Fruit fly (Drosophila melanogaster): ENCODE measurements around the gene CG13073.

Gene CG13073

DNA sequence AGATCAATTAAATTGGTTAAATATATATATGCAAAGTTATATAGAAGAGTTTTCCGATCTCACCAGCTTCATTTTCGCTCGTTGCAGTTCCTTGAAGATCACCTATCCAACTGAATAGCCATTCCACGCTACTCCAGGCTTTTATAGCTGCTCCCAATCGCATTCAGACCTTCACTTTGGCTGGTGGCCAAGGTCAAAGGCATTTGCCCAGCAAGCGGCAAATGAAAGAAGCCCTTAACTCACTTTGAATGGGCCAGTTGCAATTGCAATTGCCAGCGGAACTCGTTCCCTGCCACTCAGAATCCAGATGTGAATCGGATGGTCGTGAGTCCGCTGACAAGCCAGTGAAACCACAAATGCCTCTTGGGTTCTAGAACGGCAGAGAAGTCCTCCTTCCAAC, 44.4 kb upstream of the CG13073 start, which contains the start of gene CG34247:
Gene CG34247 (minus strand): TSS at position 101 of the 400 bp plus-strand sequence.
- no peak for TF ChIP-seq foxo (GFP tag; optimal IDR thresholded peaks at IDR 0.05)
- TF ChIP-seq Myc (optimal IDR thresholded peaks at IDR 0.05): no peak
- no peak for TF ChIP-seq dmrt93B (GFP tag; optimal IDR thresholded peaks at IDR 0.05)
- no peak for TF ChIP-seq HLH106 (tag; optimal IDR thresholded peaks at IDR 0.05)
- TF ChIP-seq pan (optimal IDR thresholded peaks at IDR 0.05): no peak
- no peak for TF ChIP-seq dsf (GFP tag; optimal IDR thresholded peaks at IDR 0.05; ENCODE audit: borderline replicate concordance)
- TF ChIP-seq h (GFP tag; optimal IDR thresholded peaks at IDR 0.05): no peak
- no peak for TF ChIP-seq br (GFP tag; optimal IDR thresholded peaks at IDR 0.05)
- no peak for TF ChIP-seq Jra (GFP tag; optimal IDR thresholded peaks at IDR 0.05)
- no peak for TF ChIP-seq Mio (GFP tag; optimal IDR thresholded peaks at IDR 0.05)
- TF ChIP-seq Vsx2 (GFP tag; optimal IDR thresholded peaks at IDR 0.05; ENCODE audit: partially characterized antibody): no peak
- no peak for TF ChIP-seq fru (GFP tag; optimal IDR thresholded peaks at IDR 0.05)

dm6 chr3L:16259552-16259951, 42.4 kb upstream of the CG13073 start, which contains the start of gene CG13053:
CG13053 (minus strand) TSS chr3L:16259722.
- TF ChIP-seq foxo (GFP tag; optimal IDR thresholded peaks at IDR 0.05) (no peak), OdsH (GFP tag; optimal IDR thresholded peaks at IDR 0.05) (no peak), Mio (GFP tag; optimal IDR thresholded peaks at IDR 0.05) (no peak)

- no peak for TF ChIP-seq OdsH (GFP tag; optimal IDR thresholded peaks at IDR 0.05)
- TF ChIP-seq Myc (optimal IDR thresholded peaks at IDR 0.05): no peak
- TF ChIP-seq Sp1 (GFP tag; optimal IDR thresholded peaks at IDR 0.05): no peak
- TF ChIP-seq dmrt93B (GFP tag; optimal IDR thresholded peaks at IDR 0.05): no peak
Measured at dm6 chr3L:16257118-16257627, 40.1 kb upstream of the CG13073 start, which contains the start of gene CG13054. CG13054 (minus strand) TSS chr3L:16257191.

dm6 chr3L:16252255-16252654, 35.2 kb upstream of the CG13073 start, which contains the start of gene CG13055:
CG13055 (minus strand) TSS chr3L:16252355.
- TF ChIP-seq Hnf4 (GFP tag; optimal IDR thresholded peaks at IDR 0.05) (no peak), fru (GFP tag; optimal IDR thresholded peaks at IDR 0.05) (no peak), tai (GFP tag; optimal IDR thresholded peaks at IDR 0.05) (no peak), ey (GFP tag; optimal IDR thresholded peaks at IDR 0.05) (no peak), Jra (GFP tag; optimal IDR thresholded peaks at IDR 0.05) (no peak), br (GFP tag; optimal IDR thresholded peaks at IDR 0.05) (no peak), sage (GFP tag; optimal IDR thresholded peaks at IDR 0.05) (no peak), Vsx2 (GFP tag; optimal IDR thresholded peaks at IDR 0.05; ENCODE audit: partially characterized antibody) (no peak)

dm6 chr3L:16241296-16241695, 24.2 kb upstream of the CG13073 start:
- TF ChIP-seq Abd-B (GFP tag; optimal IDR thresholded peaks at IDR 0.05) (no peak), rgr (GFP tag; optimal IDR thresholded peaks at IDR 0.05) (no peak), sage (GFP tag; optimal IDR thresholded peaks at IDR 0.05) (no peak), CrebA (GFP tag; optimal IDR thresholded peaks at IDR 0.05; ENCODE audit: borderline replicate concordance) (no peak), lola (GFP tag; optimal IDR thresholded peaks at IDR 0.05) (no peak), CG32264 (GFP tag; optimal IDR thresholded peaks at IDR 0.05) (no peak), Rel (GFP tag; optimal IDR thresholded peaks at IDR 0.05) (no peak), Rel (tag; optimal IDR thresholded peaks at IDR 0.05) (no peak), sv (GFP tag; optimal IDR thresholded peaks at IDR 0.05) (no peak), pan (optimal IDR thresholded peaks at IDR 0.05) (no peak), Hnf4 (GFP tag; optimal IDR thresholded peaks at IDR 0.05) (no peak), OdsH (GFP tag; optimal IDR thresholded peaks at IDR 0.05) (no peak)

DNA sequence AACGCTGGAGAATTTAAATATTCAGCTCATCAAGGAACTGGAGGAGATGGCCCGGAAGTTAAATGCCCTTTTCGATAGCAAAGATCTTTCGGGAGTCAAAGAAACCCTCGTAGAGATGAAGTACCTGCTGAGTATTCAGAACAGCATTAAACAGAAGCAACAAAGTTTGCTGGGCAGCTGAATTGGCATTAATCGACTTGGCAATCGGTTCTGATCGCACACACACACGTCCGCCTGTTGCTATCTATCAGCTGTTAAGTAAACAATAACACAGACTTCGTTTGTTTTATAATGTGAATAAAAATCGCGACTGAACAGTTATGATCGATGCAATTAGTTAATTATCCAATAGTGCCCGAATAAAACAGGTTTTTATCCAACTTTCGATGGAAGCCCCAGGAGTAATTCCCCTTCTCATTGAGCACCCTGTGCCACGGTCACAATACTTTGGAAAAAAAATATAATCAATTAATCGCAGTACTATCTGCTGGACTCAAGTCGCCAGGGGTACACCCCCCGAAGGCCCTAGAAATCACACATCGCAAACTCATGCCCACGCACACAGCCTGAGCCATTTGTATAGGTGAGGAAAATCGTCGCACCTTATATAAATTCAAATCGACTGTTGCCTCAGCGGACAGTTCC, 16.9 kb upstream of the CG13073 start:
- TF ChIP-seq rgr (GFP tag; optimal IDR thresholded peaks at IDR 0.05) (peak; percentile 21), fru (GFP tag; optimal IDR thresholded peaks at IDR 0.05) (no peak), tai (GFP tag; optimal IDR thresholded peaks at IDR 0.05) (no peak), HLH106 (tag; optimal IDR thresholded peaks at IDR 0.05) (no peak), psq (GFP tag; optimal IDR thresholded peaks at IDR 0.05) (no peak), Rel (GFP tag; optimal IDR thresholded peaks at IDR 0.05) (no peak), Rel (tag; optimal IDR thresholded peaks at IDR 0.05) (peak; percentile 96), Mio (GFP tag; optimal IDR thresholded peaks at IDR 0.05) (no peak), Hnf4 (GFP tag; optimal IDR thresholded peaks at IDR 0.05) (no peak), h (GFP tag; optimal IDR thresholded peaks at IDR 0.05) (peak; percentile 32), dmrt93B (GFP tag; optimal IDR thresholded peaks at IDR 0.05) (no peak), Myc (optimal IDR thresholded peaks at IDR 0.05) (no peak), Abd-B (GFP tag; optimal IDR thresholded peaks at IDR 0.05) (no peak), Dfd (GFP tag; optimal IDR thresholded peaks at IDR 0.05) (no peak), OdsH (GFP tag; optimal IDR thresholded peaks at IDR 0.05) (no peak)

Data from whole organism, wandering third instar larva.